Worm (Caenorhabditis elegans) whole organism, early embryonic: ENCODE data around the gene F09C6.15.

Source experiments
- B0310.2 ChIP-seq: sonication (generic microtip); optimal IDR thresholded peaks from 2 replicates; lab custom pipeline; 2016; ENCODE audit warnings: mild to moderate bottlenecking, missing genetic modification characterization, missing compliant biosample characterization
- F13C5.2 ChIP-seq: sonication (generic microtip); optimal IDR thresholded peaks from 2 replicates; lab custom pipeline; 2017; ENCODE audit warnings: mild to moderate bottlenecking, missing genetic modification characterization, inconsistent platforms, missing compliant biosample characterization
- aly-1 ChIP-seq: sonication (generic microtip); optimal IDR thresholded peaks from 2 replicates; lab custom pipeline; 2016; ENCODE audit warnings: missing genetic modification characterization, missing compliant biosample characterization
- ama-1 ChIP-seq: fragments of 150-350 bp; optimal IDR thresholded peaks from 2 replicates; lab custom pipeline; 2014
- ceh-13 ChIP-seq: fragments of 200-800 bp; sonication (Bioruptor generic); optimal IDR thresholded peaks from 2 replicates; lab custom pipeline; 2018; ENCODE audit warnings: mild to moderate bottlenecking, missing genetic modification characterization, missing compliant biosample characterization
- ceh-36 ChIP-seq: sonication (generic microtip); optimal IDR thresholded peaks from 2 replicates; lab custom pipeline; 2016; ENCODE audit warnings: missing genetic modification characterization, inconsistent platforms, missing compliant biosample characterization
- ets-7 ChIP-seq: sonication (generic microtip); optimal IDR thresholded peaks from 2 replicates; lab custom pipeline; 2016; ENCODE audit warnings: missing genotype, missing genetic modification characterization, missing compliant biosample characterization
- flt-1 ChIP-seq: fragments of 200-800 bp; sonication (Bioruptor generic); IDR thresholded peaks from 2 replicates; pipeline ENCODE4 v1.3.6; 2022; ENCODE audit warnings: missing genetic modification characterization, missing compliant biosample characterization
- hmbx-1 ChIP-seq: sonication (generic microtip); optimal IDR thresholded peaks from 2 replicates; lab custom pipeline; 2016; ENCODE audit warnings: mild to moderate bottlenecking, missing genetic modification characterization, missing compliant biosample characterization
- hmg-4 ChIP-seq: fragments of 200-800 bp; sonication (Bioruptor generic); optimal IDR thresholded peaks from 2 replicates; lab custom pipeline; 2018; ENCODE audit warnings: mild to moderate bottlenecking, missing genetic modification characterization, missing compliant biosample characterization
- hnd-1 ChIP-seq: sonication (generic microtip); optimal IDR thresholded peaks from 2 replicates; lab custom pipeline; 2016; ENCODE audit warnings: missing genetic modification characterization, missing compliant biosample characterization
- pes-1 ChIP-seq: fragments of 200-800 bp; sonication (Bioruptor generic); IDR thresholded peaks from 2 replicates; pipeline ENCODE4 v1.3.6; 2022; ENCODE audit warnings: missing genetic modification reagents, missing genetic modification characterization, missing compliant biosample characterization
- scrt-1 ChIP-seq: fragments of 200-800 bp; sonication (Bioruptor generic); IDR thresholded peaks from 2 replicates; pipeline ENCODE4 v1.3.6; 2022; ENCODE audit warnings: missing genetic modification characterization, missing compliant biosample characterization
- sea-1 ChIP-seq: fragments of 200-800 bp; sonication (Bioruptor generic); conservative IDR thresholded peaks from 2 replicates; pipeline ENCODE4 v1.3.6; 2022; ENCODE audit warnings: missing genetic modification characterization, missing compliant biosample characterization
- tbx-11 ChIP-seq: fragments of 200-800 bp; sonication (Bioruptor generic); IDR thresholded peaks from 2 replicates; pipeline ENCODE4 v1.3.6; 2022; ENCODE audit warnings: missing genetic modification characterization, missing compliant biosample characterization
- tbx-37 ChIP-seq: fragments of 200-800 bp; sonication (Bioruptor generic); conservative IDR thresholded peaks from 2 replicates; pipeline ENCODE4 v1.3.6; 2022; ENCODE audit warnings: missing genetic modification reagents, missing genetic modification characterization, missing compliant biosample characterization
- tra-4 ChIP-seq: sonication (generic microtip); optimal IDR thresholded peaks from 2 replicates; lab custom pipeline; 2017; ENCODE audit warnings: missing genetic modification characterization, missing compliant biosample characterization

Gene F09C6.15

ce11 chrV:16869740-16870139 lies 23.8 kb upstream of the F09C6.15 start, which contains the start of gene clec-33:
TSS of gene clec-33 (minus strand) at chrV:16869840.
- TF ChIP-seq ets-7 (tag; lab: Kevin White, UChicago) (no peak), F13C5.2 (tag; lab: Kevin White, UChicago) (no peak), flt-1 (GFP tag; lab: Robert Waterston, UW) (no peak), ceh-36 (tag; lab: Kevin White, UChicago) (no peak), scrt-1 (no peak), hmg-4 (no peak), B0310.2 (tag; lab: Kevin White, UChicago) (no peak), aly-1 (tag; lab: Kevin White, UChicago) (no peak), tbx-11 (GFP tag; lab: Robert Waterston, UW) (no peak), ceh-13 (GFP tag; lab: Kevin White, UChicago) (no peak), ama-1 (no peak), tbx-37 (GFP tag; lab: Robert Waterston, UW) (no peak), tra-4 (no peak), sea-1 (GFP tag; lab: Robert Waterston, UW) (no peak), hmbx-1 (tag; lab: Kevin White, UChicago) (no peak), hnd-1 (tag; lab: Kevin White, UChicago) (no peak)

- TF ChIP-seq ceh-13 (GFP tag; lab: Kevin White, UChicago) (no peak), ceh-36 (tag; lab: Kevin White, UChicago) (no peak), hmg-4 (no peak), ets-7 (tag; lab: Kevin White, UChicago) (no peak), B0310.2 (tag; lab: Kevin White, UChicago) (no peak), pes-1 (no peak)
Observed at ce11 chrV:16871387-16871786, 22.2 kb upstream of the F09C6.15 start, which contains the start of gene thn-4. TSS of gene thn-4 (minus strand) at chrV:16871487.

DNA sequence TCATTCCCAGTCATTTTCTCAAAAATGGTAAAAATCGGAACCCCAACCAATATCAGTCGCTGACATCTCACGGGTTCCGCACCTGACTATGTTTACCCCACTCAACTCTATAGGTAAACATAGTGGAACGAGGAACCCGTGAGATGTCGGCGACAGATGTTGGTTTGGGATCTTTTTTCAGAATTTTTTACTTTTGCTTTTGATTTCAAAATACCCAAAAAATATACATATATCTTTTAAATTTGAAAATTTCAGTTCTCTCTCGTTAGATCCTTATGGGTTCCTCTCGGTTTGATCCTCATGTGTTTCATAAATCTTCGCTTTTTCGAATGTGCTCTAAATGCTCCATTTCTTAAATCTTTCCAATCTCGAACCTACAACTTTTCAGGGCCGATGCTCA lies 19.9 kb upstream of the F09C6.15 start, which contains the start of gene srw-23:
TSS of gene srw-23 (plus strand) at position 301 of the 400 bp plus-strand sequence.
- TF ChIP-seq pes-1 (no peak), aly-1 (tag; lab: Kevin White, UChicago) (no peak), ceh-36 (tag; lab: Kevin White, UChicago) (no peak), B0310.2 (tag; lab: Kevin White, UChicago) (no peak), tbx-37 (GFP tag; lab: Robert Waterston, UW) (no peak), hmg-4 (no peak), ets-7 (tag; lab: Kevin White, UChicago) (no peak), hmbx-1 (tag; lab: Kevin White, UChicago) (no peak), ama-1 (no peak), hnd-1 (tag; lab: Kevin White, UChicago) (no peak), tbx-11 (GFP tag; lab: Robert Waterston, UW) (no peak), sea-1 (GFP tag; lab: Robert Waterston, UW) (no peak), F13C5.2 (tag; lab: Kevin White, UChicago) (no peak), ceh-13 (GFP tag; lab: Kevin White, UChicago) (no peak), scrt-1 (no peak), tra-4 (no peak), flt-1 (GFP tag; lab: Robert Waterston, UW) (no peak)

DNA sequence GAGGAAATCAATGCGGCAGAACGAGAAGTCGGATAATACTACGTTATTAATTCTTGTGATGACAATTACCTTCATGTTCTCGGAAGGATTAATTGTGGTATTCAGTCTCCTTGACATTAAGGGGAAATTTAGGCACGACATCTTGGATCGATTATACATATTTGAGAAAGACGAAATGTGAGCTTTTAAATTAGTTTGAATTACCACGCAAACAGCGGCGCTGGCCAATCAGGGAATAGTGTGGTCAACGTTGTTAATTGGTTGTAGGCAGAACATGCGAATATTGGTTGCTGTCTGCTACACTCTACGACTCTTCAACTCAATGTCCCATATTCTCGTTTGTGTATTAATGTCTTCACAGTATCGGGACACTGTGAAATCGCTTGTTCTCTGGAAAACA lies 18.6 kb upstream of the F09C6.15 start, which contains the start of gene F49A5.10:
TSS of gene F49A5.10 (plus strand) at position 301 of the 400 bp plus-strand sequence.
- no peak for TF ChIP-seq sea-1 (GFP tag; lab: Robert Waterston, UW)
- TF ChIP-seq hmbx-1 (tag; lab: Kevin White, UChicago), result no peak
- no peak for TF ChIP-seq ama-1
- TF ChIP-seq tbx-11 (GFP tag; lab: Robert Waterston, UW), result no peak
- TF ChIP-seq ets-7 (tag; lab: Kevin White, UChicago), result no peak
- no peak for TF ChIP-seq flt-1 (GFP tag; lab: Robert Waterston, UW)
- no peak for TF ChIP-seq ceh-13 (GFP tag; lab: Kevin White, UChicago)
- no peak for TF ChIP-seq F13C5.2 (tag; lab: Kevin White, UChicago)
- no peak for TF ChIP-seq tra-4

- no peak for TF ChIP-seq scrt-1
- TF ChIP-seq hnd-1 (tag; lab: Kevin White, UChicago), result no peak
Observed at ce11 chrV:16879532-16879931, 14.0 kb upstream of the F09C6.15 start.

- no peak for TF ChIP-seq tbx-11 (GFP tag; lab: Robert Waterston, UW)
- no peak for TF ChIP-seq hmg-4
- no peak for TF ChIP-seq ets-7 (tag; lab: Kevin White, UChicago)
- no peak for TF ChIP-seq hmbx-1 (tag; lab: Kevin White, UChicago)
- TF ChIP-seq tbx-37 (GFP tag; lab: Robert Waterston, UW), result no peak
- no peak for TF ChIP-seq ceh-36 (tag; lab: Kevin White, UChicago)
- TF ChIP-seq B0310.2 (tag; lab: Kevin White, UChicago), result no peak
- no peak for TF ChIP-seq pes-1
- no peak for TF ChIP-seq aly-1 (tag; lab: Kevin White, UChicago)
- no peak for TF ChIP-seq F13C5.2 (tag; lab: Kevin White, UChicago)
- no peak for TF ChIP-seq ama-1
Observed at ce11 chrV:16880054-16880453, 13.5 kb upstream of the F09C6.15 start, which contains the start of gene F09C6.3. TSS of gene F09C6.3 (minus strand) at chrV:16880154.

DNA sequence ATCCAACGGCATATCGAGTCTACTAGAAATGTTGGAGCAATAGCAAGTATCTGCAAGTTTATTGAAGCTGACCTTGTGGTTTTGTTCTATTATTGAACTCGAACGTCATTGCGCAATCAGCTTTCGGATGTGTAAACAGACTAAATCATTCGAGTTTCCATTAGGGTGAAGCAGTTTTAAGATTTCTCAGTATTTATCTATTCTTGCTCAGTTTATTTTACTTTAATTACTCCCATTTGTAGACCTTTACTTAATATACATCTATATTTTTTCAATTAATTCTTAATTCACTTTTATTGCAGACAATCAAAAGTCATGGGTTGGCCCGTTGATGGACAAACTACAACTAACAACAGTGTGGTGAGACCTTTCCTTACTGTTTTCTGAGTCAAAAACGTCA lies 12.9 kb upstream of the F09C6.15 start, which contains the start of gene F09C6.14:
TSS of gene F09C6.14 (plus strand) at position 301 of the 400 bp plus-strand sequence.
- TF ChIP-seq ama-1, result no peak
- TF ChIP-seq B0310.2 (tag; lab: Kevin White, UChicago), result no peak

DNA sequence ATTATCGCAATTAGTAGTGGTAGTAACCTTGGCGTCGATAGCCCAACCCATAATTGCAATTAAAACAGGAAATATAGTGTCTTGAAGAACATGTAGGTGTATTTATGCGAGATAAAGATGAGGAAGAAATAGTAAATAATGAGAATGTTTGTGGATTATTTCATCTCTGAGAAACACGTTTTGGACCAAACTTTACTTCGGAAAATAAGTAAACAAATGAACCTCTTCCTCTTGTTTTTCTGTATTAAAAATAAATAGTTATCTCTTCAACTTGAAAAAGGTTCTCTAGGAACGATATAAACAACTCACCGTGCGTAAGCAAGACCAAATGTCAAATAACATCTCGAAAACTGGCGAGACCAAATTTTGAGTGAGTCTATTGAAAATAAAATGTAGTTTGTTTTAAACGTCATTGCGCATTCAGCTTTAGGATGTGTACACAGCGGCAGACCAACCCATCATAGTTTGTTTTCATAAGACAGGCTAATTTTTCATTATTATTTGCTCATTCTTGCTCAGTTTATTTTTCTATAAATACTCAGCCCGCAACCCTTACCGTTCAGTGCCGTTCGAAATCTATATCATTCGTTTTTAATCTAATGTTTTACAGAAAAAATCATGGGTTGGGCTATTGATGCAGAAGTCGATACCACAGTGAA lies 11.2 kb upstream of the F09C6.15 start, which contains the start of the genes F09C6.11 and F09C6.12:
TSS of gene F09C6.11 (minus strand) at position 51 of the 659 bp plus-strand sequence.
TSS of gene F09C6.12 (plus strand) at position 609 of the 659 bp plus-strand sequence.
- TF ChIP-seq tbx-37 (GFP tag; lab: Robert Waterston, UW) (no peak), scrt-1 (no peak), tra-4 (no peak), aly-1 (tag; lab: Kevin White, UChicago) (no peak), B0310.2 (tag; lab: Kevin White, UChicago) (no peak), sea-1 (GFP tag; lab: Robert Waterston, UW) (no peak), ama-1 (no peak), ceh-36 (tag; lab: Kevin White, UChicago) (no peak), hmg-4 (no peak), tbx-11 (GFP tag; lab: Robert Waterston, UW) (no peak), hnd-1 (tag; lab: Kevin White, UChicago) (no peak), hmbx-1 (tag; lab: Kevin White, UChicago) (no peak), ceh-13 (GFP tag; lab: Kevin White, UChicago) (no peak), F13C5.2 (tag; lab: Kevin White, UChicago) (no peak), pes-1 (no peak), ets-7 (tag; lab: Kevin White, UChicago) (no peak), flt-1 (GFP tag; lab: Robert Waterston, UW) (no peak)
